Worm (Caenorhabditis elegans) whole organism, L2 larva: Measurements from ENCODE around the gene sams-1.

ENCODE experiments used
- aly-2 ChIP-seq: fragments of 150-350 bp; optimal IDR thresholded peaks from 2 replicates; lab custom pipeline; 2014; ENCODE audit warnings: missing biosample characterization, missing genetic modification characterization
- elt-3 ChIP-seq: sonication (generic microtip); optimal IDR thresholded peaks from 2 replicates; lab custom pipeline; 2017; ENCODE audit warnings: missing biosample characterization, missing genetic modification characterization
- fos-1 ChIP-seq: fragments of 150-350 bp; optimal IDR thresholded peaks from 2 replicates; lab custom pipeline; 2014; ENCODE audit warnings: missing biosample characterization, missing genetic modification characterization
- lin-39 ChIP-seq: fragments of 150-350 bp; optimal IDR thresholded peaks from 2 replicates; lab custom pipeline; 2014; ENCODE audit warnings: missing biosample characterization, missing genetic modification reagents, missing genetic modification characterization
- lsy-2 ChIP-seq, 2 experiments: fragments of 150-350 bp in 1 of 2; sonication (generic microtip) in 1 of 2; optimal IDR thresholded peaks; 2 replicates each; lab custom pipeline; 2014 to 2017; ENCODE audit warnings: missing biosample characterization in 2 of 2, missing genetic modification characterization in 2 of 2
- unc-39 ChIP-seq: fragments of 150-350 bp; optimal IDR thresholded peaks from 2 replicates; lab custom pipeline; 2014; ENCODE audit warnings: missing biosample characterization, missing genetic modification characterization
- zag-1 ChIP-seq: fragments of 150-350 bp; optimal IDR thresholded peaks from 2 replicates; lab custom pipeline; 2014; ENCODE audit warnings: missing biosample characterization, missing genetic modification characterization

DNA sequence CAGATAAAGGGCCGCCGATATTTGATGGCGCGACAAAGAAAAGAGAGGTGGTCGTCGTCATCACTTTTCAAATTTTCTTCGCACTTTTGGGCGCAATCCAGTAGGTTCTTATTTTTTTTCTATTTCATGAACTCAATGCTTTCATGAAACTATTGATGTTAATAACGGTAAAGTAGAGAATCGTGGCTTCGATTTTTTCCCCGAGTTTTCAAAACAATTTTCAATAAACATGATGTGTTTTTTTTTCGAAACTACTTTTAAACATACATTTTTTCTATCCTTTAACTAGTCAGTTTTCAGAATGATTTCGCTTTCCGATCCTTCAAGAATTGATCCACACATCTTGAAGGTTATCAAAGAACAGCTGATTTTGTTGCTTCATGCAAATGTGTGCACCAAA, 20.1 kb downstream of the sams-1 start, which contains the start of gene C49F5.5:
- TF ChIP-seq aly-2 (tag; lab: Kevin White, UChicago) (no peak), lsy-2 (tag; optimal IDR thresholded peaks at IDR 0.05; lab: Kevin White, UChicago) (no peak), fos-1 (tag; lab: Kevin White, UChicago) (no peak), unc-39 (no peak), elt-3 (tag; lab: Kevin White, UChicago) (no peak), zag-1 (tag; lab: Kevin White, UChicago) (no peak), lin-39 (tag; lab: Kevin White, UChicago) (no peak)
